Fruit fly (Drosophila melanogaster) whole organism, prepupa: ENCODE measurements around the gene CG43060.

Source experiments
- Blimp-1 ChIP-seq: fragments of 200-800 bp; sonication (Bioruptor generic); optimal IDR thresholded peaks from 3 replicates; lab custom pipeline; 2017; ENCODE audit warnings: missing biosample characterization, missing genetic modification characterization, mild to moderate bottlenecking, moderate library complexity, missing genetic modification reagents
- CG10631 ChIP-seq: fragments of 200-800 bp; sonication (Bioruptor generic); optimal IDR thresholded peaks from 2 replicates; lab custom pipeline; 2016; ENCODE audit warnings: missing biosample characterization, missing genetic modification characterization
- CG4318 ChIP-seq: fragments of 200-800 bp; sonication (Bioruptor generic); optimal IDR thresholded peaks from 3 replicates; lab custom pipeline; 2017; ENCODE audit warnings: missing biosample characterization, mild to moderate bottlenecking, missing genetic modification characterization
- CG7368 ChIP-seq: fragments of 200-800 bp; sonication (Bioruptor generic); optimal IDR thresholded peaks from 3 replicates; lab custom pipeline; 2016; ENCODE audit warnings: missing biosample characterization, missing genetic modification characterization
- CG8319 ChIP-seq: fragments of 200-800 bp; sonication (Bioruptor generic); optimal IDR thresholded peaks from 3 replicates; lab custom pipeline; 2016; ENCODE audit warnings: missing biosample characterization, missing genetic modification characterization
- Hr4 ChIP-seq: fragments of 200-800 bp; sonication (Bioruptor generic); optimal IDR thresholded peaks from 3 replicates; lab custom pipeline; 2016; ENCODE audit warnings: missing biosample characterization, missing genetic modification characterization
- Sox15 ChIP-seq: fragments of 200-800 bp; sonication (Bioruptor generic); optimal IDR thresholded peaks from 3 replicates; lab custom pipeline; 2016; ENCODE audit warnings: missing biosample characterization, missing genetic modification characterization
- net ChIP-seq: fragments of 200-800 bp; sonication (Bioruptor generic); optimal IDR thresholded peaks from 3 replicates; lab custom pipeline; 2016; ENCODE audit warnings: missing biosample characterization, missing genetic modification characterization
- vri ChIP-seq: fragments of 200-800 bp; sonication (Bioruptor generic); optimal IDR thresholded peaks from 3 replicates; lab custom pipeline; 2016; ENCODE audit warnings: missing biosample characterization, mild to moderate bottlenecking, missing genetic modification characterization

DNA sequence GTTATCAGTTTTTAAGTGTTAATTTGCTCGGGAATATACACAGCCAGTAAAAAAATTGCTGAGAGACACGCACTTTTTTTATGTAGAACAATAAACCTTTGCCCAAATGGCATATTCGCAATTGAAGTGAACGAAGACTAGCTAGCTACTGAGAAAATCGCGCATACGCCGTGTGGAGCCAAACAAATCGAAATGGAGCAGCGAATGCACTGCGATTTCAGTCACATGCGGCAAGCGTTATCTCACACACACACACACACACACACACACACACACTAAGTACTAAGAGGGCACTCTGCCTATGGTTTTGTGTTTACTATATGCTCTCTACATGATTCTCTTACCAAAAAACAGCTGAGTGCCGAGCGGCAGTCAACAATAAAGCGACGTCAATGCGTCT, 47.5 kb upstream of the CG43060 start:
- TF ChIP-seq CG10631 (no peak), Sox15 (GFP tag; lab: Kevin White, UChicago) (no peak), CG7368 (GFP tag; lab: Kevin White, UChicago) (no peak), net (GFP tag; lab: Kevin White, UChicago) (no peak), vri (GFP tag; lab: Kevin White, UChicago) (no peak), CG4318 (GFP tag; lab: Kevin White, UChicago) (no peak), Hr4 (no peak), Blimp-1 (no peak), CG8319 (GFP tag; lab: Kevin White, UChicago) (no peak)
